Worm (Caenorhabditis elegans) whole organism, young adult: ENCODE results near the gene cnc-10.

Experiments used
- B0261.1 ChIP-seq: sonication (generic microtip); optimal IDR thresholded peaks from 2 replicates; lab custom pipeline; 2016; ENCODE audit warnings: mild to moderate bottlenecking, missing genetic modification characterization, moderate library complexity, missing compliant biosample characterization
- B0336.3 ChIP-seq: fragments of 200-800 bp; sonication (Bioruptor generic); IDR thresholded peaks from 2 replicates; pipeline ENCODE4 v1.3.6; 2022; ENCODE audit warnings: missing genetic modification characterization, missing compliant biosample characterization
- Y53F4B.3 ChIP-seq: fragments of 200-800 bp; sonication (Bioruptor generic); IDR thresholded peaks from 2 replicates; pipeline ENCODE4 v1.3.6; 2022; ENCODE audit warnings: missing genetic modification reagents, missing genetic modification characterization, missing compliant biosample characterization
- Y53G8AR.9 ChIP-seq: fragments of 200-800 bp; sonication (Bioruptor generic); conservative IDR thresholded peaks from 2 replicates; pipeline ENCODE4 v1.3.6; 2022; ENCODE audit warnings: missing genetic modification reagents, missing genetic modification characterization, missing compliant biosample characterization
- Y67H2A.10 ChIP-seq: fragments of 200-800 bp; sonication (Bioruptor generic); conservative IDR thresholded peaks from 2 replicates; pipeline ENCODE4 v1.3.6; 2022; ENCODE audit warnings: missing genetic modification reagents, missing genetic modification characterization, missing compliant biosample characterization
- ZK185.1 ChIP-seq: sonication (generic microtip); optimal IDR thresholded peaks from 2 replicates; lab custom pipeline; 2016; ENCODE audit warnings: mild to moderate bottlenecking, missing genetic modification characterization, missing compliant biosample characterization; ENCODE audit not compliant: poor library complexity, severe bottlenecking
- atf-7 ChIP-seq: sonication (generic microtip); optimal IDR thresholded peaks from 2 replicates; lab custom pipeline; 2017; ENCODE audit warnings: mild to moderate bottlenecking, missing genetic modification characterization, missing compliant biosample characterization
- attf-5 ChIP-seq: fragments of 200-800 bp; sonication (Bioruptor generic); optimal IDR thresholded peaks from 2 replicates; lab custom pipeline; 2018; ENCODE audit warnings: mild to moderate bottlenecking, missing genetic modification characterization, missing compliant biosample characterization
- bed-2 ChIP-seq: fragments of 200-800 bp; sonication (Bioruptor generic); IDR thresholded peaks from 2 replicates; pipeline ENCODE4 v1.3.6; 2022; ENCODE audit warnings: missing genetic modification reagents, missing genetic modification characterization, missing compliant biosample characterization
- cebp-2 ChIP-seq: fragments of 200-800 bp; sonication (Bioruptor generic); IDR thresholded peaks from 2 replicates; pipeline ENCODE4 v1.3.6; 2022; ENCODE audit warnings: missing genetic modification characterization, missing compliant biosample characterization
- ceh-79 ChIP-seq: sonication (generic microtip); optimal IDR thresholded peaks from 2 replicates; lab custom pipeline; 2017; ENCODE audit warnings: mild to moderate bottlenecking, missing genetic modification characterization, missing compliant biosample characterization
- ceh-91 ChIP-seq: fragments of 200-800 bp; sonication (Bioruptor generic); IDR thresholded peaks from 2 replicates; pipeline ENCODE4 v1.3.6; 2022; ENCODE audit warnings: missing genetic modification reagents, missing genetic modification characterization, missing compliant biosample characterization
- egl-18 ChIP-seq: fragments of 200-800 bp; sonication (Bioruptor generic); IDR thresholded peaks from 2 replicates; pipeline ENCODE4 v1.3.6; 2022; ENCODE audit warnings: missing genetic modification reagents, missing genetic modification characterization, missing compliant biosample characterization
- ets-4 ChIP-seq: fragments of 200-800 bp; sonication (Bioruptor generic); optimal IDR thresholded peaks from 2 replicates; lab custom pipeline; 2018; ENCODE audit warnings: mild to moderate bottlenecking, missing genetic modification characterization, missing compliant biosample characterization
- fkh-3 ChIP-seq: sonication (generic microtip); optimal IDR thresholded peaks from 2 replicates; lab custom pipeline; 2016; ENCODE audit warnings: mild to moderate bottlenecking, missing genetic modification characterization, missing compliant biosample characterization
- hlh-26 ChIP-seq: fragments of 200-800 bp; sonication (Bioruptor generic); conservative IDR thresholded peaks from 2 replicates; pipeline ENCODE4 v1.3.6; 2022; ENCODE audit warnings: missing genetic modification reagents, missing genetic modification characterization, missing compliant biosample characterization
- hsf-1 ChIP-seq: fragments of 200-800 bp; sonication (Bioruptor generic); IDR thresholded peaks from 2 replicates; pipeline ENCODE4 v1.3.6; 2022; ENCODE audit warnings: missing genetic modification reagents, missing genetic modification characterization, missing compliant biosample characterization
- lin-35 ChIP-seq, 3 experiments: fragments of 150-350 bp in 2 of 3; sonication (generic microtip) in 1 of 3; optimal IDR thresholded peaks; 2 replicates each; lab custom pipeline; 2014 to 2018; ENCODE audit warnings: missing biosample characterization in 3 of 3, missing genetic modification characterization in 3 of 3, missing genetic modification reagents in 3 of 3
- lin-40 ChIP-seq: sonication (generic microtip); optimal IDR thresholded peaks from 2 replicates; lab custom pipeline; 2016; ENCODE audit warnings: missing genetic modification characterization, mild to moderate bottlenecking, missing compliant biosample characterization, missing genotype, missing genetic modification reagents
- lin-54 ChIP-seq: fragments of 200-800 bp; sonication (Bioruptor generic); optimal IDR thresholded peaks from 2 replicates; lab custom pipeline; 2018; ENCODE audit warnings: mild to moderate bottlenecking, missing genetic modification characterization, missing compliant biosample characterization
- lir-1 ChIP-seq: fragments of 200-800 bp; sonication (Bioruptor generic); conservative IDR thresholded peaks from 2 replicates; pipeline ENCODE4 v1.3.6; 2022; ENCODE audit warnings: missing genetic modification reagents, missing genetic modification characterization, missing compliant biosample characterization
- lsy-27 ChIP-seq: sonication (generic microtip); optimal IDR thresholded peaks from 2 replicates; lab custom pipeline; 2017; ENCODE audit warnings: missing genetic modification characterization, mild to moderate bottlenecking, missing compliant biosample characterization, antibody characterized with exemption, missing genotype, borderline replicate concordance; ENCODE audit not compliant: insufficient read depth
- madf-8 ChIP-seq: fragments of 200-800 bp; sonication (Bioruptor generic); conservative IDR thresholded peaks from 2 replicates; pipeline ENCODE4 v1.3.6; 2022; ENCODE audit warnings: missing genetic modification reagents, missing genetic modification characterization, missing compliant biosample characterization
- nhr-80 ChIP-seq: sonication (generic microtip); optimal IDR thresholded peaks from 2 replicates; lab custom pipeline; 2016; ENCODE audit warnings: missing genetic modification characterization, missing compliant biosample characterization
- pbrm-1 ChIP-seq: fragments of 200-800 bp; sonication (Bioruptor generic); IDR thresholded peaks from 2 replicates; pipeline ENCODE4 v1.3.6; 2022; ENCODE audit warnings: missing genetic modification reagents, missing genetic modification characterization, missing compliant biosample characterization
- rpc-1 ChIP-seq, 2 experiments: fragments of 150-350 bp in 1 of 2; sonication (generic microtip) in 1 of 2; optimal IDR thresholded peaks; 2 replicates each; lab custom pipeline; 2014 to 2018; ENCODE audit warnings: missing biosample characterization in 1 of 2, missing genetic modification characterization in 1 of 2, missing genetic modification reagents in 1 of 2, missing genotype in 1 of 2
- snpc-1.1 ChIP-seq: sonication (generic microtip); optimal IDR thresholded peaks from 2 replicates; lab custom pipeline; 2017; ENCODE audit warnings: missing genetic modification characterization, mild to moderate bottlenecking, missing compliant biosample characterization, antibody characterized with exemption, moderate library complexity, missing genotype, missing genetic modification reagents; ENCODE audit not compliant: insufficient read depth
- snpc-1.3 ChIP-seq: sonication (generic microtip); optimal IDR thresholded peaks from 2 replicates; lab custom pipeline; 2017; ENCODE audit warnings: missing genetic modification characterization, mild to moderate bottlenecking, missing compliant biosample characterization, antibody characterized with exemption, moderate library complexity, missing genotype, missing genetic modification reagents; ENCODE audit not compliant: insufficient read depth
- unc-62 ChIP-seq: fragments of 150-350 bp; optimal IDR thresholded peaks from 2 replicates; lab custom pipeline; 2014; ENCODE audit warnings: missing biosample characterization, missing genetic modification reagents, missing genetic modification characterization
- ztf-25 ChIP-seq: fragments of 200-800 bp; sonication (Bioruptor generic); IDR thresholded peaks from 2 replicates; pipeline ENCODE4 v1.3.6; 2022; ENCODE audit warnings: missing genetic modification reagents, missing genetic modification characterization, missing compliant biosample characterization
- ztf-28 ChIP-seq: fragments of 200-800 bp; sonication (Bioruptor generic); IDR thresholded peaks from 2 replicates; pipeline ENCODE4 v1.3.6; 2022; ENCODE audit warnings: missing genetic modification reagents, missing genetic modification characterization, missing compliant biosample characterization

Gene cnc-10

ce11 chrV:11176693-11177304 lies 6.2 kb upstream of the cnc-10 start (continued):
- TF ChIP-seq egl-18 (GFP tag; lab: Robert Waterston, UW) (0 out of 2 replicates have a peak, but pooled peaks have one; percentile 55), snpc-1.3 (tag; lab: Kevin White, UChicago) (peak; percentile 94), nhr-80 (tag; lab: Kevin White, UChicago) (peak; percentile 63), madf-8 (GFP tag; lab: Robert Waterston, UW) (peak; percentile 35; the same call in 1 of the 2 replicates), lin-40 (tag; lab: Kevin White, UChicago) (peak; percentile 8), pbrm-1 (GFP tag; lab: Robert Waterston, UW) (peak; percentile 98)
- TF ChIP-seq, all 124 proteins: peak for 45; not testable (repeated sequence) for 79

- TF ChIP-seq ets-4 (GFP tag; lab: Kevin White, UChicago) (no peak), ceh-79 (tag; lab: Kevin White, UChicago) (no peak), ZK185.1 (tag; lab: Kevin White, UChicago) (no peak), lir-1 (GFP tag; lab: Robert Waterston, UW) (no peak), attf-5 (GFP tag; lab: Kevin White, UChicago) (no peak), Y53G8AR.9 (no peak), ztf-25 (GFP tag; lab: Robert Waterston, UW) (no peak), snpc-1.1 (tag; lab: Kevin White, UChicago) (no peak), hlh-26 (GFP tag; lab: Robert Waterston, UW) (no peak), madf-8 (GFP tag; lab: Robert Waterston, UW) (no peak), cebp-2 (GFP tag; lab: Robert Waterston, UW) (no peak), fkh-3 (tag; lab: Kevin White, UChicago) (no peak), lin-54 (GFP tag; lab: Kevin White, UChicago) (no peak), bed-2 (GFP tag; lab: Robert Waterston, UW) (no peak), lin-35 (GFP tag; optimal IDR thresholded peaks at IDR 0.05; lab: Kevin White, UChicago) (no peak), Y53F4B.3 (GFP tag; lab: Robert Waterston, UW) (no peak), B0336.3 (GFP tag; lab: Robert Waterston, UW) (no peak), hsf-1 (GFP tag; lab: Robert Waterston, UW) (no peak), ztf-28 (GFP tag; lab: Robert Waterston, UW) (no peak)
- TF ChIP-seq, all 124 proteins: peak for 0
Measured at ce11 chrV:11177577-11177976, 5.4 kb upstream of the cnc-10 start, which contains the start of gene gpa-1. TSS of gene gpa-1 (minus strand) at chrV:11177677.

ce11 chrV:11180951-11181350 lies 2.1 kb upstream of the cnc-10 start:
- TF ChIP-seq atf-7 (tag; lab: Kevin White, UChicago) (no peak), B0261.1 (no peak)

ce11 chrV:11190983-11191382 lies 8.0 kb downstream of the cnc-10 start, which contains the start of gene lgc-49:
TSS of gene lgc-49 (plus strand) at chrV:11191283.
- no peak for TF ChIP-seq ceh-91 (GFP tag; lab: Robert Waterston, UW)
- no peak for TF ChIP-seq madf-8 (GFP tag; lab: Robert Waterston, UW)
- no peak for TF ChIP-seq Y67H2A.10 (GFP tag; lab: Robert Waterston, UW)
- TF ChIP-seq rpc-1 (optimal IDR thresholded peaks at IDR 0.05; lab: Kevin White, UChicago) = no peak
- TF ChIP-seq rpc-1 (tag; optimal IDR thresholded peaks at IDR 0.05; lab: Kevin White, UChicago) = no peak
- no peak for TF ChIP-seq unc-62
- TF ChIP-seq lsy-27 (tag; lab: Kevin White, UChicago) = no peak
- no peak for TF ChIP-seq egl-18 (GFP tag; lab: Robert Waterston, UW)
- TF ChIP-seq, all 124 proteins: peak for 0
